Worm (Caenorhabditis elegans) whole organism, young adult: ENCODE data around the gene W07G4.2.

Source experiments
- B0035.1 ChIP-seq: sonication (generic microtip); optimal IDR thresholded peaks from 2 replicates; lab custom pipeline; 2016; ENCODE audit warnings: missing genetic modification characterization, mild to moderate bottlenecking, missing compliant biosample characterization, missing genotype, missing genetic modification reagents
- B0261.1 ChIP-seq: sonication (generic microtip); optimal IDR thresholded peaks from 2 replicates; lab custom pipeline; 2016; ENCODE audit warnings: mild to moderate bottlenecking, missing genetic modification characterization, moderate library complexity, missing compliant biosample characterization
- C17E4.6 ChIP-seq: fragments of 200-800 bp; sonication (Bioruptor generic); IDR thresholded peaks from 2 replicates; pipeline ENCODE4 v1.3.6; 2022; ENCODE audit warnings: missing genetic modification reagents, missing genetic modification characterization, missing compliant biosample characterization
- F33H1.4 ChIP-seq: fragments of 200-800 bp; sonication (Bioruptor generic); IDR thresholded peaks from 2 replicates; pipeline ENCODE4 v1.3.6; 2022; ENCODE audit warnings: missing genetic modification reagents, missing genetic modification characterization, missing compliant biosample characterization
- F57C9.4 ChIP-seq: sonication (generic microtip); optimal IDR thresholded peaks from 2 replicates; lab custom pipeline; 2017; ENCODE audit warnings: mild to moderate bottlenecking, missing genetic modification characterization, missing compliant biosample characterization
- K11D2.4 ChIP-seq: fragments of 200-800 bp; sonication (Bioruptor generic); IDR thresholded peaks from 2 replicates; pipeline ENCODE4 v1.3.6; 2022; ENCODE audit warnings: missing genetic modification reagents, missing genetic modification characterization, missing compliant biosample characterization
- K12H6.12 ChIP-seq: fragments of 200-800 bp; sonication (Bioruptor generic); optimal IDR thresholded peaks from 2 replicates; lab custom pipeline; 2018; ENCODE audit warnings: mild to moderate bottlenecking, missing genetic modification characterization, missing compliant biosample characterization
- Y53F4B.3 ChIP-seq: fragments of 200-800 bp; sonication (Bioruptor generic); IDR thresholded peaks from 2 replicates; pipeline ENCODE4 v1.3.6; 2022; ENCODE audit warnings: missing genetic modification reagents, missing genetic modification characterization, missing compliant biosample characterization
- ZK185.1 ChIP-seq: sonication (generic microtip); optimal IDR thresholded peaks from 2 replicates; lab custom pipeline; 2016; ENCODE audit warnings: mild to moderate bottlenecking, missing genetic modification characterization, missing compliant biosample characterization; ENCODE audit not compliant: poor library complexity, severe bottlenecking
- ama-1 ChIP-seq, 3 experiments: fragments of 150-350 bp in 1 of 3; sonication (generic microtip) in 2 of 3; optimal IDR thresholded peaks; 2 replicates each; lab custom pipeline; 2014 to 2018; ENCODE audit warnings: missing biosample characterization in 2 of 3, missing genetic modification characterization in 2 of 3, missing genetic modification reagents in 2 of 3
- atf-7 ChIP-seq: sonication (generic microtip); optimal IDR thresholded peaks from 2 replicates; lab custom pipeline; 2017; ENCODE audit warnings: mild to moderate bottlenecking, missing genetic modification characterization, missing compliant biosample characterization
- cebp-1 ChIP-seq, 2 experiments: fragments of 200-800 bp in 1 of 2; sonication (Bioruptor generic) in 1 of 2; sonication (generic microtip) in 1 of 2; IDR thresholded peaks in 1 of 2; optimal IDR thresholded peaks in 1 of 2; 2 replicates each; pipeline versions ENCODE4 v1.3.6 to Lab custom; 2017 to 2022; ENCODE audit warnings: missing compliant biosample characterization in 2 of 2, missing genetic modification characterization in 2 of 2, mild to moderate bottlenecking in 1 of 2, missing genetic modification reagents in 1 of 2, moderate library complexity in 1 of 2
- ceh-100 ChIP-seq: fragments of 200-800 bp; sonication (Bioruptor generic); IDR thresholded peaks from 2 replicates; pipeline ENCODE4 v1.3.6; 2022; ENCODE audit warnings: missing genetic modification reagents, missing genetic modification characterization, missing compliant biosample characterization
- dox-1 ChIP-seq: fragments of 200-800 bp; sonication (Bioruptor generic); IDR thresholded peaks from 2 replicates; pipeline ENCODE4 v1.3.6; 2022; ENCODE audit warnings: missing genetic modification reagents, missing genetic modification characterization, missing compliant biosample characterization
- dpff-1 ChIP-seq: sonication (generic microtip); optimal IDR thresholded peaks from 2 replicates; lab custom pipeline; 2017; ENCODE audit warnings: mild to moderate bottlenecking, missing genetic modification characterization, missing compliant biosample characterization
- egl-18 ChIP-seq: fragments of 200-800 bp; sonication (Bioruptor generic); IDR thresholded peaks from 2 replicates; pipeline ENCODE4 v1.3.6; 2022; ENCODE audit warnings: missing genetic modification reagents, missing genetic modification characterization, missing compliant biosample characterization
- ets-4 ChIP-seq: fragments of 200-800 bp; sonication (Bioruptor generic); optimal IDR thresholded peaks from 2 replicates; lab custom pipeline; 2018; ENCODE audit warnings: mild to moderate bottlenecking, missing genetic modification characterization, missing compliant biosample characterization
- hlh-26 ChIP-seq: fragments of 200-800 bp; sonication (Bioruptor generic); conservative IDR thresholded peaks from 2 replicates; pipeline ENCODE4 v1.3.6; 2022; ENCODE audit warnings: missing genetic modification reagents, missing genetic modification characterization, missing compliant biosample characterization
- hmg-1.2 ChIP-seq: fragments of 200-800 bp; sonication (Bioruptor generic); IDR thresholded peaks from 2 replicates; pipeline ENCODE4 v1.3.6; 2022; ENCODE audit warnings: missing genetic modification reagents, missing genetic modification characterization, missing compliant biosample characterization
- let-526 ChIP-seq: fragments of 200-800 bp; sonication (Bioruptor generic); IDR thresholded peaks from 2 replicates; pipeline ENCODE4 v1.3.6; 2022; ENCODE audit warnings: missing genetic modification reagents, missing genetic modification characterization, missing compliant biosample characterization
- let-607 ChIP-seq, 2 experiments: fragments of 200-800 bp in 1 of 2; sonication (Bioruptor generic) in 1 of 2; sonication (generic microtip) in 1 of 2; optimal IDR thresholded peaks; 2 replicates each; lab custom pipeline; 2016 to 2018; ENCODE audit warnings: mild to moderate bottlenecking in 2 of 2, missing compliant biosample characterization in 2 of 2, missing genetic modification characterization in 2 of 2, moderate library complexity in 2 of 2, missing genotype in 1 of 2
- lin-26 ChIP-seq: fragments of 200-800 bp; sonication (Bioruptor generic); IDR thresholded peaks from 2 replicates; pipeline ENCODE4 v1.3.6; 2022; ENCODE audit warnings: missing genetic modification reagents, missing genetic modification characterization, missing compliant biosample characterization
- lin-54 ChIP-seq: fragments of 200-800 bp; sonication (Bioruptor generic); optimal IDR thresholded peaks from 2 replicates; lab custom pipeline; 2018; ENCODE audit warnings: mild to moderate bottlenecking, missing genetic modification characterization, missing compliant biosample characterization
- mel-28 ChIP-seq: sonication (generic microtip); optimal IDR thresholded peaks from 2 replicates; lab custom pipeline; 2016; ENCODE audit warnings: borderline replicate concordance, mild to moderate bottlenecking, missing genetic modification characterization, missing compliant biosample characterization
- mes-4 ChIP-seq: sonication (generic microtip); optimal IDR thresholded peaks from 2 replicates; lab custom pipeline; 2016; ENCODE audit warnings: missing genotype, missing genetic modification characterization, missing compliant biosample characterization
- mxl-1 ChIP-seq: sonication (generic microtip); optimal IDR thresholded peaks from 2 replicates; lab custom pipeline; 2016; ENCODE audit warnings: missing genetic modification characterization, missing compliant biosample characterization
- nhr-80 ChIP-seq: sonication (generic microtip); optimal IDR thresholded peaks from 2 replicates; lab custom pipeline; 2016; ENCODE audit warnings: missing genetic modification characterization, missing compliant biosample characterization
- nhr-90 ChIP-seq: sonication (generic microtip); optimal IDR thresholded peaks from 2 replicates; lab custom pipeline; 2016; ENCODE audit warnings: missing genotype, mild to moderate bottlenecking, missing genetic modification characterization, missing compliant biosample characterization
- pbrm-1 ChIP-seq: fragments of 200-800 bp; sonication (Bioruptor generic); IDR thresholded peaks from 2 replicates; pipeline ENCODE4 v1.3.6; 2022; ENCODE audit warnings: missing genetic modification reagents, missing genetic modification characterization, missing compliant biosample characterization
- rec-8 ChIP-seq, 2 experiments: sonication (generic microtip); optimal IDR thresholded peaks; 2 replicates each; lab custom pipeline; 2016; ENCODE audit warnings: mild to moderate bottlenecking in 2 of 2, missing genetic modification characterization in 2 of 2, missing genetic modification reagents in 2 of 2, missing genotype in 2 of 2, missing biosample characterization in 1 of 2, missing compliant biosample characterization in 1 of 2, moderate library complexity in 1 of 2
- repo-1 ChIP-seq: sonication (generic microtip); optimal IDR thresholded peaks from 2 replicates; lab custom pipeline; 2017; ENCODE audit warnings: mild to moderate bottlenecking, missing genetic modification characterization, missing compliant biosample characterization
- sdz-38 ChIP-seq: sonication (generic microtip); optimal IDR thresholded peaks from 2 replicates; lab custom pipeline; 2016; ENCODE audit warnings: missing genotype, missing genetic modification characterization, missing compliant biosample characterization
- tbx-9 ChIP-seq: sonication (generic microtip); optimal IDR thresholded peaks from 2 replicates; lab custom pipeline; 2016; ENCODE audit warnings: borderline replicate concordance, missing genetic modification characterization, inconsistent platforms, missing compliant biosample characterization
- zim-3 ChIP-seq: sonication (generic microtip); optimal IDR thresholded peaks from 2 replicates; lab custom pipeline; 2017; ENCODE audit warnings: mild to moderate bottlenecking, missing genetic modification characterization, moderate library complexity, missing compliant biosample characterization
- ztf-25 ChIP-seq: fragments of 200-800 bp; sonication (Bioruptor generic); IDR thresholded peaks from 2 replicates; pipeline ENCODE4 v1.3.6; 2022; ENCODE audit warnings: missing genetic modification reagents, missing genetic modification characterization, missing compliant biosample characterization
- ztf-28 ChIP-seq: fragments of 200-800 bp; sonication (Bioruptor generic); IDR thresholded peaks from 2 replicates; pipeline ENCODE4 v1.3.6; 2022; ENCODE audit warnings: missing genetic modification reagents, missing genetic modification characterization, missing compliant biosample characterization
- ztf-3 ChIP-seq: fragments of 200-800 bp; sonication (Bioruptor generic); optimal IDR thresholded peaks from 2 replicates; lab custom pipeline; 2018; ENCODE audit warnings: mild to moderate bottlenecking, missing genetic modification characterization, missing compliant biosample characterization
- ztf-6 ChIP-seq: fragments of 200-800 bp; sonication (Bioruptor generic); IDR thresholded peaks from 2 replicates; pipeline ENCODE4 v1.3.6; 2022; ENCODE audit warnings: missing genetic modification reagents, missing genetic modification characterization, missing compliant biosample characterization

Gene W07G4.2

ce11 chrV:13046125-13047123 is 10.1 kb upstream of the W07G4.2 start (continued):
- no peak for TF ChIP-seq ztf-3 (GFP tag; lab: Kevin White, UChicago)
- peak; percentile 44 for TF ChIP-seq B0035.1 (tag; lab: Kevin White, UChicago)
- TF ChIP-seq C17E4.6 (GFP tag; lab: Robert Waterston, UW), result no peak
- TF ChIP-seq let-607 (tag; optimal IDR thresholded peaks at IDR 0.05; lab: Kevin White, UChicago), result peak in 1 of 2 experiments; percentile 7
- peak; percentile 85 for TF ChIP-seq nhr-80 (tag; lab: Kevin White, UChicago)
- no peak for TF ChIP-seq F57C9.4 (tag; lab: Kevin White, UChicago)
- peak; percentile 24 for TF ChIP-seq lin-54
- TF ChIP-seq K11D2.4 (GFP tag; lab: Robert Waterston, UW), result no peak
- TF ChIP-seq dpff-1 (tag; lab: Kevin White, UChicago), result no peak
- no peak for TF ChIP-seq ztf-6
- TF ChIP-seq mxl-1 (tag; lab: Kevin White, UChicago), result no peak
- peak; percentile 46 for TF ChIP-seq nhr-90 (tag; lab: Kevin White, UChicago)
- TF ChIP-seq let-526 (GFP tag; lab: Robert Waterston, UW), result 0 out of 2 replicates have a peak, but pooled peaks have one; percentile 22
- TF ChIP-seq F33H1.4 (GFP tag; lab: Robert Waterston, UW), result no peak
- TF ChIP-seq, all 124 proteins: peak for 14

ce11 chrV:13045017-13045416 is 8.7 kb upstream of the W07G4.2 start:
- TF ChIP-seq ztf-25 (GFP tag; lab: Robert Waterston, UW), result no peak
- no peak for TF ChIP-seq mes-4
- TF ChIP-seq nhr-80 (tag; lab: Kevin White, UChicago), result no peak
- no peak for TF ChIP-seq egl-18 (GFP tag; lab: Robert Waterston, UW)
- no peak for TF ChIP-seq pbrm-1 (GFP tag; lab: Robert Waterston, UW)
- TF ChIP-seq K12H6.12 (tag; lab: Kevin White, UChicago), result no peak
- TF ChIP-seq B0261.1 (tag; lab: Kevin White, UChicago), result no peak
- TF ChIP-seq ZK185.1 (tag; lab: Kevin White, UChicago), result no peak
- TF ChIP-seq sdz-38 (tag; lab: Kevin White, UChicago), result no peak
- no peak for TF ChIP-seq tbx-9 (tag; lab: Kevin White, UChicago)
- no peak for TF ChIP-seq ceh-100 (GFP tag; lab: Robert Waterston, UW)
- TF ChIP-seq dox-1 (GFP tag; lab: Robert Waterston, UW), result no peak
- TF ChIP-seq C17E4.6 (GFP tag; lab: Robert Waterston, UW), result no peak

- TF ChIP-seq pbrm-1 (GFP tag; lab: Robert Waterston, UW), result 0 out of 2 replicates have a peak, but pooled peaks have one; percentile 5
- peak; percentile 31 for TF ChIP-seq nhr-80 (tag; lab: Kevin White, UChicago)
- no peak for TF ChIP-seq lin-26 (GFP tag; lab: Robert Waterston, UW)
- TF ChIP-seq ets-4, result peak; percentile 51
- peak; percentile 34 for TF ChIP-seq atf-7 (tag; lab: Kevin White, UChicago)
These were observed 7.6 kb upstream of the W07G4.2 start for ce11 chrV:13043832-13044521.

- TF ChIP-seq rec-8 (tag; optimal IDR thresholded peaks at IDR 0.05; lab: Kevin White, UChicago), result no peak
- TF ChIP-seq mel-28 (tag; lab: Kevin White, UChicago), result no peak
- TF ChIP-seq hmg-1.2 (GFP tag; lab: Robert Waterston, UW), result no peak
- peak; percentile 51; the same call in 1 of the 2 replicates for TF ChIP-seq cebp-1 (GFP tag; IDR thresholded peaks at IDR 0.05; lab: Robert Waterston, UW)
- peak; percentile 67 for TF ChIP-seq cebp-1 (tag; optimal IDR thresholded peaks at IDR 0.05; lab: Kevin White, UChicago)
- TF ChIP-seq lin-26 (GFP tag; lab: Robert Waterston, UW), result no peak
- TF ChIP-seq hlh-26 (GFP tag; lab: Robert Waterston, UW), result no peak
- TF ChIP-seq repo-1, result no peak
- no peak for TF ChIP-seq Y53F4B.3 (GFP tag; lab: Robert Waterston, UW)
- no peak for TF ChIP-seq ztf-28 (GFP tag; lab: Robert Waterston, UW)
- TF ChIP-seq zim-3 (tag; lab: Kevin White, UChicago), result no peak
- no peak for TF ChIP-seq ama-1 (optimal IDR thresholded peaks at IDR 0.05; lab: Kevin White, UChicago)
- TF ChIP-seq ama-1 (GFP tag; optimal IDR thresholded peaks at IDR 0.05; lab: Kevin White, UChicago), result no peak
These were observed 6.9 kb upstream of the W07G4.2 start, which contains the start of gene lap-2 for ce11 chrV:13043195-13043762. Gene lap-2, plus strand, starts transcription at chrV:13043712.
